Fruit fly (Drosophila melanogaster) whole organism, wandering third instar larva: ENCODE data around the gene CG2701.

ENCODE experiments used
- Abd-B ChIP-seq: fragments of >200 bp; optimal IDR thresholded peaks from 2 replicates; lab custom pipeline; 2017; ENCODE audit warnings: missing biosample characterization, missing genetic modification characterization
- CG32264 ChIP-seq: fragments of 200-800 bp; sonication (Bioruptor generic); optimal IDR thresholded peaks from 2 replicates; lab custom pipeline; 2016; ENCODE audit warnings: missing biosample characterization, missing genetic modification characterization
- CG9705 ChIP-seq: fragments of 200-800 bp; sonication (Bioruptor generic); optimal IDR thresholded peaks from 2 replicates; lab custom pipeline; 2018; ENCODE audit warnings: missing biosample characterization, mild to moderate bottlenecking, missing genetic modification characterization
- CrebA ChIP-seq: fragments of 200-800 bp; sonication (Bioruptor generic); optimal IDR thresholded peaks from 2 replicates; lab custom pipeline; 2016; ENCODE audit warnings: missing biosample characterization, mild to moderate bottlenecking, missing genetic modification characterization, borderline replicate concordance
- Dif ChIP-seq: fragments of 200-275, 200-300 bp; sonication (Bioruptor generic); optimal IDR thresholded peaks from 2 replicates; lab custom pipeline; 2018; ENCODE audit warnings: missing biosample characterization, missing genetic modification characterization; ENCODE audit not compliant: partially characterized antibody
- GATAd ChIP-seq: sonication (Bioruptor generic); optimal IDR thresholded peaks from 2 replicates; lab custom pipeline; 2016; ENCODE audit warnings: missing biosample characterization, missing genetic modification characterization
- HLH106 ChIP-seq: fragments of 200-800 bp; optimal IDR thresholded peaks from 3 replicates; lab custom pipeline; 2019; ENCODE audit warnings: missing biosample characterization, mild to moderate bottlenecking, missing genetic modification characterization, moderate library complexity
- Hnf4 ChIP-seq: fragments of 200-800 bp; sonication (Bioruptor generic); optimal IDR thresholded peaks from 2 replicates; lab custom pipeline; 2016; ENCODE audit warnings: missing biosample characterization, mild to moderate bottlenecking, missing genetic modification characterization
- Hr78 ChIP-seq: fragments of >200 bp; optimal IDR thresholded peaks from 2 replicates; lab custom pipeline; 2017; ENCODE audit warnings: missing biosample characterization, missing genetic modification characterization
- Hr83 ChIP-seq: fragments of 200-300 bp; sonication (Bioruptor generic); optimal IDR thresholded peaks from 2 replicates; lab custom pipeline; 2016; ENCODE audit warnings: missing biosample characterization, mild to moderate bottlenecking, missing genetic modification characterization, moderate library complexity; ENCODE audit not compliant: poor library complexity, severe bottlenecking
- Mio ChIP-seq: sonication (Bioruptor generic); optimal IDR thresholded peaks from 2 replicates; lab custom pipeline; 2016; ENCODE audit warnings: missing biosample characterization, missing genetic modification characterization
- N ChIP-seq: fragments of >200 bp; optimal IDR thresholded peaks from 2 replicates; lab custom pipeline; 2018; ENCODE audit warnings: missing biosample characterization, missing external identifiers, missing genetic modification characterization
- OdsH ChIP-seq: fragments of 200-800 bp; sonication (Bioruptor generic); optimal IDR thresholded peaks from 2 replicates; lab custom pipeline; 2016; ENCODE audit warnings: missing biosample characterization, mild to moderate bottlenecking, missing genetic modification characterization
- Rel ChIP-seq, 2 experiments: fragments of 200-800 bp; sonication (Bioruptor generic) in 1 of 2; optimal IDR thresholded peaks; 2 replicates in 1 of 2; 3 replicates in 1 of 2; lab custom pipeline; 2016 to 2019; ENCODE audit warnings: mild to moderate bottlenecking in 2 of 2, missing biosample characterization in 2 of 2, missing genetic modification characterization in 2 of 2, moderate library complexity in 1 of 2
- br ChIP-seq: fragments of 200-800 bp; sonication (Bioruptor generic); optimal IDR thresholded peaks from 2 replicates; lab custom pipeline; 2016; ENCODE audit warnings: missing biosample characterization, missing genetic modification characterization
- brk ChIP-seq: fragments of 200-800 bp; sonication (Bioruptor generic); optimal IDR thresholded peaks from 2 replicates; lab custom pipeline; 2016; ENCODE audit warnings: missing biosample characterization, mild to moderate bottlenecking, missing genetic modification characterization
- dmrt93B ChIP-seq: fragments of 200-800 bp; sonication (Bioruptor generic); optimal IDR thresholded peaks from 2 replicates; lab custom pipeline; 2018; ENCODE audit warnings: missing biosample characterization, mild to moderate bottlenecking, missing genetic modification characterization
- dsf ChIP-seq: sonication (Bioruptor generic); optimal IDR thresholded peaks from 2 replicates; lab custom pipeline; 2016; ENCODE audit warnings: missing biosample characterization, missing genetic modification characterization, borderline replicate concordance
- ey ChIP-seq: fragments of 200-800 bp; sonication (Bioruptor generic); optimal IDR thresholded peaks from 2 replicates; lab custom pipeline; 2016; ENCODE audit warnings: missing biosample characterization, missing genetic modification characterization
- foxo ChIP-seq, 2 experiments: fragments of 200-800 bp; sonication (Bioruptor generic); optimal IDR thresholded peaks; 2 replicates in 1 of 2; 3 replicates in 1 of 2; lab custom pipeline; 2016 to 2017; ENCODE audit warnings: missing biosample characterization in 2 of 2, missing genetic modification characterization in 2 of 2
- fru ChIP-seq: fragments of 200-800 bp; sonication (Bioruptor generic); optimal IDR thresholded peaks from 3 replicates; lab custom pipeline; 2016; ENCODE audit warnings: missing biosample characterization, mild to moderate bottlenecking, missing genetic modification characterization
- h ChIP-seq: fragments of 200-800 bp; sonication (Bioruptor generic); optimal IDR thresholded peaks from 3 replicates; lab custom pipeline; 2016; ENCODE audit warnings: missing biosample characterization, mild to moderate bottlenecking, missing genetic modification characterization
- jim ChIP-seq: fragments of 175-275, 200-325 bp; sonication (Bioruptor generic); optimal IDR thresholded peaks from 2 replicates; lab custom pipeline; 2016; ENCODE audit warnings: missing biosample characterization, mild to moderate bottlenecking, missing genetic modification characterization
- pan ChIP-seq: fragments of >200 bp; optimal IDR thresholded peaks from 2 replicates; lab custom pipeline; 2017
- psq ChIP-seq: fragments of 200-800 bp; sonication (Bioruptor generic); optimal IDR thresholded peaks from 3 replicates; lab custom pipeline; 2017; ENCODE audit warnings: missing biosample characterization, mild to moderate bottlenecking, missing genetic modification characterization, moderate library complexity
- rgr ChIP-seq: fragments of 200-800 bp; sonication (Bioruptor generic); optimal IDR thresholded peaks from 3 replicates; lab custom pipeline; 2016; ENCODE audit warnings: missing biosample characterization, mild to moderate bottlenecking, missing genetic modification characterization
- sage ChIP-seq: fragments of 200-800 bp; sonication (Bioruptor generic); optimal IDR thresholded peaks from 2 replicates; lab custom pipeline; 2016; ENCODE audit warnings: missing biosample characterization, mild to moderate bottlenecking, missing genetic modification characterization
- sv ChIP-seq: fragments of 200-800 bp; sonication (Bioruptor generic); optimal IDR thresholded peaks from 3 replicates; lab custom pipeline; 2016; ENCODE audit warnings: missing biosample characterization, missing genetic modification characterization
- tai ChIP-seq: sonication (Bioruptor generic); optimal IDR thresholded peaks from 2 replicates; lab custom pipeline; 2016; ENCODE audit warnings: missing biosample characterization, missing genetic modification characterization
- usp ChIP-seq: fragments of >200 bp; optimal IDR thresholded peaks from 2 replicates; lab custom pipeline; 2017; ENCODE audit warnings: missing biosample characterization, missing genetic modification characterization

CG2701 gene

dm6 chrX:2698064-2698894 is 21.8 kb downstream of the CG2701 start, which contains the start of the genes Spg7 and Lint-O:
TSS of gene Spg7 (minus strand) at chrX:2698211.
TSS of gene Lint-O (plus strand) at chrX:2698701.
- no peak for TF ChIP-seq Dif (GFP tag; lab: Kevin White, UChicago)
- TF ChIP-seq sage (GFP tag; lab: Kevin White, UChicago), result no peak
- TF ChIP-seq CrebA, result no peak
- TF ChIP-seq ey (GFP tag; lab: Kevin White, UChicago), result no peak
- no peak for TF ChIP-seq dsf (GFP tag; lab: Kevin White, UChicago)
- TF ChIP-seq usp, result no peak
- no peak for TF ChIP-seq brk
- no peak for TF ChIP-seq pan (lab: Kevin White, UChicago)

- TF ChIP-seq Hr78 (GFP tag; lab: Kevin White, UChicago), result no peak
- TF ChIP-seq Hr83 (GFP tag; lab: Kevin White, UChicago), result no peak
- no peak for TF ChIP-seq Mio (GFP tag; lab: Kevin White, UChicago)
- no peak for TF ChIP-seq foxo (GFP tag; optimal IDR thresholded peaks at IDR 0.05; lab: Kevin White, UChicago)
- no peak for TF ChIP-seq ey (GFP tag; lab: Kevin White, UChicago)
- TF ChIP-seq jim, result no peak
- no peak for TF ChIP-seq psq (GFP tag; lab: Kevin White, UChicago)
These were observed 26.3 kb downstream of the CG2701 start, which contains the start of gene dyw for dm6 chrX:2693786-2694185. TSS of gene dyw (minus strand) at chrX:2693886.

dm6 chrX:2690376-2690775 is 29.8 kb downstream of the CG2701 start:
- TF ChIP-seq Dif (GFP tag; lab: Kevin White, UChicago) (no peak), fru (no peak), Hnf4 (GFP tag; lab: Kevin White, UChicago) (no peak), h (no peak), tai (GFP tag; lab: Kevin White, UChicago) (no peak), dmrt93B (GFP tag; lab: Kevin White, UChicago) (no peak), sage (GFP tag; lab: Kevin White, UChicago) (no peak), Rel (GFP tag; optimal IDR thresholded peaks at IDR 0.05; lab: Kevin White, UChicago) (no peak), Rel (tag; optimal IDR thresholded peaks at IDR 0.05; lab: Kevin White, UChicago) (no peak), rgr (GFP tag; lab: Kevin White, UChicago) (no peak), CG9705 (GFP tag; lab: Kevin White, UChicago) (no peak), brk (no peak), dsf (GFP tag; lab: Kevin White, UChicago) (no peak), N (GFP tag; lab: Kevin White, UChicago) (no peak), Hr83 (GFP tag; lab: Kevin White, UChicago) (no peak), HLH106 (tag; lab: Kevin White, UChicago) (no peak), ey (GFP tag; lab: Kevin White, UChicago) (no peak), CG32264 (GFP tag; lab: Kevin White, UChicago) (no peak), OdsH (GFP tag; lab: Kevin White, UChicago) (no peak), jim (no peak)

dm6 chrX:2686930-2687329 is 33.2 kb downstream of the CG2701 start:
- no peak for TF ChIP-seq brk
- TF ChIP-seq Mio (GFP tag; lab: Kevin White, UChicago), result no peak
- no peak for TF ChIP-seq Hnf4 (GFP tag; lab: Kevin White, UChicago)
- TF ChIP-seq Dif (GFP tag; lab: Kevin White, UChicago), result no peak
- TF ChIP-seq usp, result no peak
- TF ChIP-seq sv, result no peak
- TF ChIP-seq Hr78 (GFP tag; lab: Kevin White, UChicago), result no peak
- no peak for TF ChIP-seq sage (GFP tag; lab: Kevin White, UChicago)
- TF ChIP-seq Abd-B (GFP tag; lab: Kevin White, UChicago), result no peak
- no peak for TF ChIP-seq tai (GFP tag; lab: Kevin White, UChicago)
- no peak for TF ChIP-seq h
- no peak for TF ChIP-seq CG9705 (GFP tag; lab: Kevin White, UChicago)
- no peak for TF ChIP-seq fru
- no peak for TF ChIP-seq OdsH (GFP tag; lab: Kevin White, UChicago)
- TF ChIP-seq jim, result no peak
- no peak for TF ChIP-seq dmrt93B (GFP tag; lab: Kevin White, UChicago)
- TF ChIP-seq pan (lab: Kevin White, UChicago), result no peak
- no peak for TF ChIP-seq GATAd (GFP tag; lab: Kevin White, UChicago)
- TF ChIP-seq br (GFP tag; lab: Kevin White, UChicago), result no peak
- no peak for TF ChIP-seq N (GFP tag; lab: Kevin White, UChicago)
